Fruit fly (Drosophila melanogaster) whole organism, embryonic: ENCODE data around the gene Stt3B.

ENCODE experiments used
- Aef1 ChIP-seq: fragments of 200-800 bp; sonication (Bioruptor generic); IDR thresholded peaks from 3 replicates; pipeline ENCODE4 v1.3.6; 2022; ENCODE audit warnings: missing biosample characterization, missing genetic modification characterization
- Bteb2 ChIP-seq: fragments of 200-800 bp; sonication (Bioruptor generic); optimal IDR thresholded peaks from 2 replicates; lab custom pipeline; 2016; ENCODE audit warnings: missing biosample characterization, missing genetic modification characterization
- CG10565 ChIP-seq: fragments of 200-800 bp; sonication (Bioruptor generic); optimal IDR thresholded peaks from 3 replicates; lab custom pipeline; 2016; ENCODE audit warnings: missing biosample characterization, mild to moderate bottlenecking, missing genetic modification characterization
- CG11696 ChIP-seq: fragments of 200-800 bp; sonication (Bioruptor generic); IDR thresholded peaks from 2 replicates; pipeline ENCODE4 v1.3.6; 2022; ENCODE audit warnings: missing biosample characterization, missing genetic modification characterization
- CG13287 ChIP-seq: fragments of 200-800 bp; sonication (Bioruptor generic); IDR thresholded peaks from 2 replicates; pipeline ENCODE4 v1.3.6; 2022; ENCODE audit warnings: missing biosample characterization, missing genetic modification characterization; ENCODE audit not compliant: partially characterized antibody
- CG13296 ChIP-seq: fragments of 200-800 bp; sonication (Bioruptor generic); optimal IDR thresholded peaks from 3 replicates; lab custom pipeline; 2018; ENCODE audit warnings: missing biosample characterization, mild to moderate bottlenecking, missing genetic modification characterization
- CG16863 ChIP-seq: fragments of 200-800 bp; sonication (Bioruptor generic); optimal IDR thresholded peaks from 3 replicates; lab custom pipeline; 2016; ENCODE audit warnings: missing biosample characterization, missing genetic modification characterization
- CG17359 ChIP-seq: fragments of 200-800 bp; sonication (Bioruptor generic); optimal IDR thresholded peaks from 3 replicates; lab custom pipeline; 2018; ENCODE audit warnings: missing biosample characterization, mild to moderate bottlenecking, missing genetic modification characterization, moderate library complexity
- CG17802 ChIP-seq: fragments of 200-800 bp; sonication (Bioruptor generic); optimal IDR thresholded peaks from 2 replicates; lab custom pipeline; 2018; ENCODE audit warnings: missing biosample characterization, mild to moderate bottlenecking, missing genetic modification characterization, moderate library complexity
- CG2120 ChIP-seq: fragments of 200-800 bp; sonication (Bioruptor generic); optimal IDR thresholded peaks from 3 replicates; lab custom pipeline; 2016; ENCODE audit warnings: missing biosample characterization, missing genetic modification characterization
- CG2202 ChIP-seq: fragments of 200-800 bp; sonication (Bioruptor generic); optimal IDR thresholded peaks from 2 replicates; lab custom pipeline; 2018; ENCODE audit warnings: missing biosample characterization, mild to moderate bottlenecking, missing genetic modification characterization
- CG31365 ChIP-seq: fragments of 200-800 bp; sonication (Bioruptor generic); optimal IDR thresholded peaks from 2 replicates; lab custom pipeline; 2018; ENCODE audit warnings: missing biosample characterization, mild to moderate bottlenecking, missing genetic modification characterization
- CG3838 ChIP-seq: fragments of 200-800 bp; sonication (Bioruptor generic); optimal IDR thresholded peaks from 3 replicates; lab custom pipeline; 2016; ENCODE audit warnings: missing biosample characterization, missing genetic modification characterization
- CG6689 ChIP-seq: fragments of 200-800 bp; sonication (Bioruptor generic); IDR thresholded peaks from 2 replicates; pipeline ENCODE4 v1.3.6; 2022; ENCODE audit warnings: missing biosample characterization, missing genetic modification characterization
- CG6813 ChIP-seq: fragments of 200-800 bp; sonication (Bioruptor generic); optimal IDR thresholded peaks from 2 replicates; lab custom pipeline; 2017; ENCODE audit warnings: missing biosample characterization, missing genetic modification characterization, mild to moderate bottlenecking, moderate library complexity, missing genetic modification reagents
- CG7357 ChIP-seq: fragments of 200-800 bp; sonication (Bioruptor generic); IDR thresholded peaks from 3 replicates; pipeline ENCODE4 v1.3.6; 2022; ENCODE audit warnings: missing biosample characterization, missing genetic modification characterization
- CG9876 ChIP-seq: fragments of 200-800 bp; sonication (Bioruptor generic); optimal IDR thresholded peaks from 2 replicates; lab custom pipeline; 2016; ENCODE audit warnings: missing biosample characterization, missing genetic modification characterization
- D19A ChIP-seq: fragments of 200-800 bp; optimal IDR thresholded peaks from 3 replicates; lab custom pipeline; 2019; ENCODE audit warnings: missing biosample characterization, mild to moderate bottlenecking, missing genetic modification characterization, moderate library complexity
- Doc2 ChIP-seq: fragments of 200-800 bp; sonication (Bioruptor generic); IDR thresholded peaks from 2 replicates; pipeline ENCODE4 v1.3.6; 2022; ENCODE audit warnings: missing biosample characterization, missing genetic modification characterization
- Fer1 ChIP-seq: fragments of 200-800 bp; sonication (Bioruptor generic); optimal IDR thresholded peaks from 2 replicates; lab custom pipeline; 2017; ENCODE audit warnings: missing biosample characterization, mild to moderate bottlenecking, missing genetic modification characterization
- Gsc ChIP-seq: fragments of 200-800 bp; sonication (Bioruptor generic); IDR thresholded peaks from 2 replicates; pipeline ENCODE4 v1.3.6; 2022; ENCODE audit warnings: missing biosample characterization, missing genetic modification characterization
- H2.0 ChIP-seq: fragments of 200-800 bp; sonication (Bioruptor generic); IDR thresholded peaks from 2 replicates; pipeline ENCODE4 v1.3.6; 2022; ENCODE audit warnings: missing biosample characterization, missing genetic modification characterization
- Hey ChIP-seq: fragments of 200-800 bp; sonication (Bioruptor generic); optimal IDR thresholded peaks from 3 replicates; lab custom pipeline; 2018; ENCODE audit warnings: missing biosample characterization, mild to moderate bottlenecking, missing genetic modification characterization
- Hr39 ChIP-seq: fragments of >200 bp; optimal IDR thresholded peaks from 2 replicates; lab custom pipeline; 2017
- Hr51 ChIP-seq, 2 experiments: fragments of 200-800 bp; sonication (Bioruptor generic); optimal IDR thresholded peaks; 2 replicates in 1 of 2; 3 replicates in 1 of 2; lab custom pipeline; 2016 to 2018; ENCODE audit warnings: missing biosample characterization in 2 of 2, missing genetic modification characterization in 2 of 2, mild to moderate bottlenecking in 1 of 2, moderate library complexity in 1 of 2
- MTF-1 ChIP-seq: fragments of 200-800 bp; sonication (Bioruptor generic); optimal IDR thresholded peaks from 2 replicates; lab custom pipeline; 2018; ENCODE audit warnings: missing biosample characterization, mild to moderate bottlenecking, missing genetic modification characterization, borderline replicate concordance
- Max ChIP-seq: fragments of 200-800 bp; sonication (Bioruptor generic); optimal IDR thresholded peaks from 2 replicates; lab custom pipeline; 2016; ENCODE audit warnings: missing biosample characterization, mild to moderate bottlenecking, missing genetic modification characterization
- Myb ChIP-seq: fragments of 200-800 bp; sonication (Bioruptor generic); optimal IDR thresholded peaks from 2 replicates; lab custom pipeline; 2016; ENCODE audit warnings: missing biosample characterization, missing genetic modification characterization
- NfI ChIP-seq: fragments of 200-800 bp; sonication (Bioruptor generic); optimal IDR thresholded peaks from 3 replicates; lab custom pipeline; 2018; ENCODE audit warnings: missing biosample characterization, mild to moderate bottlenecking, missing genetic modification characterization, moderate library complexity
- Oaz ChIP-seq: fragments of 200-800 bp; sonication (Bioruptor generic); IDR thresholded peaks from 2 replicates; pipeline ENCODE4 v1.3.6; 2022; ENCODE audit warnings: missing biosample characterization, missing genetic modification characterization
- Ravus ChIP-seq: fragments of 200-800 bp; sonication (Bioruptor generic); IDR thresholded peaks from 2 replicates; pipeline ENCODE4 v1.3.6; 2022; ENCODE audit warnings: missing biosample characterization, missing genetic modification characterization
- Rx ChIP-seq: fragments of 200-800 bp; sonication (Bioruptor generic); IDR thresholded peaks from 2 replicates; pipeline ENCODE4 v1.3.6; 2022; ENCODE audit warnings: missing biosample characterization, missing genetic modification characterization
- Sox100B ChIP-seq: fragments of 200-800 bp; sonication (Bioruptor generic); optimal IDR thresholded peaks from 3 replicates; lab custom pipeline; 2018; ENCODE audit warnings: missing biosample characterization, mild to moderate bottlenecking, missing genetic modification characterization
- ac ChIP-seq: fragments of 200-800 bp; sonication (Bioruptor generic); optimal IDR thresholded peaks from 3 replicates; lab custom pipeline; 2017; ENCODE audit warnings: missing biosample characterization, mild to moderate bottlenecking, missing genetic modification characterization
- al ChIP-seq: fragments of 200-800 bp; sonication (Bioruptor generic); IDR thresholded peaks from 2 replicates; pipeline ENCODE4 v1.3.6; 2022; ENCODE audit warnings: missing biosample characterization, missing genetic modification characterization
- ci ChIP-seq: fragments of 200-800 bp; sonication (Bioruptor generic); IDR thresholded peaks from 3 replicates; pipeline ENCODE4 v1.3.6; 2022; ENCODE audit warnings: missing biosample characterization, missing genetic modification characterization
- da ChIP-seq: fragments of 200-800 bp; sonication (Bioruptor generic); optimal IDR thresholded peaks from 2 replicates; lab custom pipeline; 2016; ENCODE audit warnings: missing biosample characterization, missing genetic modification characterization
- dmrt99B ChIP-seq: fragments of 200-800 bp; sonication (Bioruptor generic); optimal IDR thresholded peaks from 2 replicates; lab custom pipeline; 2018; ENCODE audit warnings: missing biosample characterization, mild to moderate bottlenecking, missing genetic modification characterization, moderate library complexity
- fd102C ChIP-seq: fragments of 200-800 bp; sonication (Bioruptor generic); optimal IDR thresholded peaks from 2 replicates; lab custom pipeline; 2018; ENCODE audit warnings: missing biosample characterization, mild to moderate bottlenecking, missing genetic modification characterization, moderate library complexity
- fru ChIP-seq: fragments of >200 bp; optimal IDR thresholded peaks from 2 replicates; lab custom pipeline; 2017
- hb ChIP-seq: fragments of 200-800 bp; sonication (Bioruptor generic); IDR thresholded peaks from 3 replicates; pipeline ENCODE4 v1.3.6; 2022; ENCODE audit warnings: missing biosample characterization, missing genetic modification characterization; ENCODE audit not compliant: partially characterized antibody
- hkb ChIP-seq, 2 experiments: fragments of 200-800 bp in 1 of 2; fragments of >200 bp in 1 of 2; sonication (Bioruptor generic) in 1 of 2; IDR thresholded peaks in 1 of 2; optimal IDR thresholded peaks in 1 of 2; 2 replicates each; pipeline versions ENCODE4 v1.3.6 to Lab custom; 2017 to 2022; ENCODE audit warnings: missing biosample characterization in 1 of 2, missing genetic modification characterization in 1 of 2
- insv ChIP-seq, 2 experiments: fragments of 200-800 bp; sonication (Bioruptor generic); optimal IDR thresholded peaks; 3 replicates each; lab custom pipeline; 2016 to 2018; ENCODE audit warnings: missing biosample characterization in 2 of 2, missing genetic modification characterization in 2 of 2
- jumu ChIP-seq: fragments of 200-800 bp; sonication (Bioruptor generic); optimal IDR thresholded peaks from 3 replicates; lab custom pipeline; 2016; ENCODE audit warnings: missing biosample characterization, missing genetic modification characterization
- lab ChIP-seq: fragments of 200-800 bp; sonication (Bioruptor generic); optimal IDR thresholded peaks from 3 replicates; lab custom pipeline; 2017; ENCODE audit warnings: missing biosample characterization, missing genetic modification characterization, mild to moderate bottlenecking, moderate library complexity, missing genetic modification reagents
- nom ChIP-seq: fragments of 200-800 bp; sonication (Bioruptor generic); optimal IDR thresholded peaks from 2 replicates; lab custom pipeline; 2017; ENCODE audit warnings: missing biosample characterization, missing genetic modification characterization, mild to moderate bottlenecking, moderate library complexity, missing genetic modification reagents
- p53 ChIP-seq: fragments of 200-800 bp; sonication (Bioruptor generic); optimal IDR thresholded peaks from 2 replicates; lab custom pipeline; 2016; ENCODE audit warnings: missing biosample characterization, missing genetic modification characterization
- psq ChIP-seq: fragments of 200-800 bp; sonication (Bioruptor generic); optimal IDR thresholded peaks from 2 replicates; lab custom pipeline; 2017; ENCODE audit warnings: missing biosample characterization, missing genetic modification characterization
- yki ChIP-seq: fragments of >200 bp; optimal IDR thresholded peaks from 3 replicates; lab custom pipeline; 2018
- zfh2 ChIP-seq: fragments of 200-800 bp; sonication (Bioruptor generic); optimal IDR thresholded peaks from 2 replicates; lab custom pipeline; 2016; ENCODE audit warnings: missing biosample characterization, missing genetic modification characterization

Stt3B gene

dm6 chr3R:25024895-25025557 is 44.4 kb downstream of the Stt3B start, which contains the start of the genes EMC6 and Hr96 (continued):
- TF ChIP-seq CG11696 (GFP tag; lab: Robert Waterston, UW), result peak; percentile 81
- TF ChIP-seq Gsc, result peak; percentile 65
- peak; percentile 89 for TF ChIP-seq CG3838 (GFP tag; lab: Kevin White, UChicago)
- TF ChIP-seq Aef1, result peak; percentile 98
- peak; percentile 60 for TF ChIP-seq da (GFP tag; lab: Kevin White, UChicago)
- peak; percentile 80 for TF ChIP-seq nom (GFP tag; lab: Kevin White, UChicago)
- peak; percentile 93 for TF ChIP-seq CG17359 (tag; lab: Kevin White, UChicago)
- TF ChIP-seq Doc2 (GFP tag; lab: Robert Waterston, UW), result peak; percentile 61; the same call in 1 of the 2 replicates
- TF ChIP-seq dmrt99B (tag; lab: Kevin White, UChicago), result no peak
- TF ChIP-seq Sox100B (GFP tag; lab: Kevin White, UChicago), result no peak
- peak; percentile 97 for TF ChIP-seq CG2120 (GFP tag; lab: Kevin White, UChicago)
- TF ChIP-seq zfh2 (GFP tag; lab: Kevin White, UChicago), result peak; percentile 95
- peak in 1 of 2 experiments; percentile 72 for TF ChIP-seq insv (GFP tag; optimal IDR thresholded peaks at IDR 0.05; lab: Kevin White, UChicago)
- peak; percentile 92 for TF ChIP-seq CG13296
- peak; percentile 78 for TF ChIP-seq psq (GFP tag; lab: Kevin White, UChicago)
- peak; percentile 93 for TF ChIP-seq Oaz
- peak; percentile 82 for TF ChIP-seq CG7357 (GFP tag; lab: Robert Waterston, UW)
- peak; percentile 67 for TF ChIP-seq CG10565 (GFP tag; lab: Kevin White, UChicago)
- TF ChIP-seq p53, result peak; percentile 78
- TF ChIP-seq H2.0 (GFP tag; lab: Robert Waterston, UW), result peak; percentile 90
- peak; percentile 94 for TF ChIP-seq Fer1
- peak; percentile 88 for TF ChIP-seq MTF-1 (GFP tag; lab: Kevin White, UChicago)
- TF ChIP-seq CG6813 (GFP tag; lab: Kevin White, UChicago), result peak; percentile 86
- TF ChIP-seq CG2202 (tag; lab: Kevin White, UChicago), result peak; percentile 80
- TF ChIP-seq hb (GFP tag; lab: Robert Waterston, UW), result peak; percentile 61; the same call in 2 of the 3 replicates
- no peak for TF ChIP-seq yki (lab: Kevin White, UChicago)
- peak; percentile 96 for TF ChIP-seq lab (GFP tag; lab: Kevin White, UChicago)
- peak; percentile 89 for TF ChIP-seq CG16863
- TF ChIP-seq Myb (GFP tag; lab: Kevin White, UChicago), result peak; percentile 70
- TF ChIP-seq Rx (GFP tag; lab: Robert Waterston, UW), result peak; percentile 89
- peak; percentile 91 for TF ChIP-seq CG6689
- no peak for TF ChIP-seq D19A
- peak; percentile 95 for TF ChIP-seq ci (GFP tag; lab: Robert Waterston, UW)
- TF ChIP-seq al (GFP tag; lab: Robert Waterston, UW), result peak; percentile 89
- TF ChIP-seq CG31365 (tag; lab: Kevin White, UChicago), result peak; percentile 66
- TF ChIP-seq fd102C (GFP tag; lab: Kevin White, UChicago), result peak; percentile 63
- no peak for TF ChIP-seq fru (lab: Kevin White, UChicago)
- TF ChIP-seq Hey, result peak; percentile 67
- peak; percentile 82 for TF ChIP-seq CG17802 (tag; lab: Kevin White, UChicago)
- TF ChIP-seq CG13287 (GFP tag; lab: Robert Waterston, UW), result peak; percentile 77
- TF ChIP-seq Hr39 (lab: Kevin White, UChicago), result no peak
- peak; percentile 77 for TF ChIP-seq ac
- TF ChIP-seq NfI (GFP tag; lab: Kevin White, UChicago), result peak; percentile 94
- peak; percentile 82 for TF ChIP-seq CG9876
- peak; percentile 91 to 94 for TF ChIP-seq Hr51 (GFP tag; optimal IDR thresholded peaks at IDR 0.05; lab: Kevin White, UChicago)
- TF ChIP-seq Ravus (GFP tag; lab: Robert Waterston, UW), result peak; percentile 76
- no peak for TF ChIP-seq hkb (optimal IDR thresholded peaks at IDR 0.05; lab: Kevin White, UChicago)
- peak; percentile 91 for TF ChIP-seq hkb (GFP tag; IDR thresholded peaks at IDR 0.05; lab: Robert Waterston, UW)
- TF ChIP-seq jumu (GFP tag; lab: Kevin White, UChicago), result peak; percentile 89
- TF ChIP-seq Bteb2 (GFP tag; lab: Kevin White, UChicago), result peak; percentile 93
- peak; percentile 96 for TF ChIP-seq Max (GFP tag; lab: Kevin White, UChicago)
